Worm (Caenorhabditis elegans) whole organism, early embryonic: ENCODE results near the gene npr-9.

ENCODE experiments used
- B0310.2 ChIP-seq: sonication (generic microtip); optimal IDR thresholded peaks from 2 replicates; lab custom pipeline; 2016; ENCODE audit warnings: mild to moderate bottlenecking, missing genetic modification characterization, missing compliant biosample characterization
- F13C5.2 ChIP-seq: sonication (generic microtip); optimal IDR thresholded peaks from 2 replicates; lab custom pipeline; 2017; ENCODE audit warnings: mild to moderate bottlenecking, missing genetic modification characterization, inconsistent platforms, missing compliant biosample characterization
- aly-1 ChIP-seq: sonication (generic microtip); optimal IDR thresholded peaks from 2 replicates; lab custom pipeline; 2016; ENCODE audit warnings: missing genetic modification characterization, missing compliant biosample characterization
- ama-1 ChIP-seq: fragments of 150-350 bp; optimal IDR thresholded peaks from 2 replicates; lab custom pipeline; 2014
- ceh-13 ChIP-seq: fragments of 200-800 bp; sonication (Bioruptor generic); optimal IDR thresholded peaks from 2 replicates; lab custom pipeline; 2018; ENCODE audit warnings: mild to moderate bottlenecking, missing genetic modification characterization, missing compliant biosample characterization
- ceh-36 ChIP-seq: sonication (generic microtip); optimal IDR thresholded peaks from 2 replicates; lab custom pipeline; 2016; ENCODE audit warnings: missing genetic modification characterization, inconsistent platforms, missing compliant biosample characterization
- ets-7 ChIP-seq: sonication (generic microtip); optimal IDR thresholded peaks from 2 replicates; lab custom pipeline; 2016; ENCODE audit warnings: missing genotype, missing genetic modification characterization, missing compliant biosample characterization
- flt-1 ChIP-seq: fragments of 200-800 bp; sonication (Bioruptor generic); IDR thresholded peaks from 2 replicates; pipeline ENCODE4 v1.3.6; 2022; ENCODE audit warnings: missing genetic modification characterization, missing compliant biosample characterization
- hmbx-1 ChIP-seq: sonication (generic microtip); optimal IDR thresholded peaks from 2 replicates; lab custom pipeline; 2016; ENCODE audit warnings: mild to moderate bottlenecking, missing genetic modification characterization, missing compliant biosample characterization
- hmg-4 ChIP-seq: fragments of 200-800 bp; sonication (Bioruptor generic); optimal IDR thresholded peaks from 2 replicates; lab custom pipeline; 2018; ENCODE audit warnings: mild to moderate bottlenecking, missing genetic modification characterization, missing compliant biosample characterization
- pes-1 ChIP-seq: fragments of 200-800 bp; sonication (Bioruptor generic); IDR thresholded peaks from 2 replicates; pipeline ENCODE4 v1.3.6; 2022; ENCODE audit warnings: missing genetic modification reagents, missing genetic modification characterization, missing compliant biosample characterization
- scrt-1 ChIP-seq: fragments of 200-800 bp; sonication (Bioruptor generic); IDR thresholded peaks from 2 replicates; pipeline ENCODE4 v1.3.6; 2022; ENCODE audit warnings: missing genetic modification characterization, missing compliant biosample characterization
- sea-1 ChIP-seq: fragments of 200-800 bp; sonication (Bioruptor generic); conservative IDR thresholded peaks from 2 replicates; pipeline ENCODE4 v1.3.6; 2022; ENCODE audit warnings: missing genetic modification characterization, missing compliant biosample characterization
- tbx-11 ChIP-seq: fragments of 200-800 bp; sonication (Bioruptor generic); IDR thresholded peaks from 2 replicates; pipeline ENCODE4 v1.3.6; 2022; ENCODE audit warnings: missing genetic modification characterization, missing compliant biosample characterization

ce11 chrX:11364914-11365313 lies 35.4 kb downstream of the npr-9 start:
- TF ChIP-seq B0310.2 (no peak), ceh-13 (GFP tag; lab: Kevin White, UChicago) (no peak), tbx-11 (GFP tag; lab: Robert Waterston, UW) (no peak), ets-7 (tag; lab: Kevin White, UChicago) (no peak), aly-1 (tag; lab: Kevin White, UChicago) (no peak), ama-1 (lab: Kevin White, UChicago) (no peak), scrt-1 (GFP tag; lab: Robert Waterston, UW) (no peak), hmbx-1 (tag; lab: Kevin White, UChicago) (no peak), flt-1 (no peak), hmg-4 (no peak), pes-1 (GFP tag; lab: Robert Waterston, UW) (no peak), sea-1 (GFP tag; lab: Robert Waterston, UW) (no peak), ceh-36 (tag; lab: Kevin White, UChicago) (no peak), F13C5.2 (tag; lab: Kevin White, UChicago) (no peak)
